Worm (Caenorhabditis elegans) whole organism, L4 larva: ENCODE measurements around the gene irld-17.

Experiments used
- F49E8.2 ChIP-seq: sonication (generic microtip); optimal IDR thresholded peaks from 2 replicates; lab custom pipeline; 2016; ENCODE audit warnings: missing compliant biosample characterization, mild to moderate bottlenecking, missing genetic modification characterization, borderline replicate concordance
- ama-1 ChIP-seq: fragments of 150-350 bp; optimal IDR thresholded peaks from 2 replicates; lab custom pipeline; 2014; ENCODE audit warnings: inconsistent platforms, mixed read lengths
- ctbp-1 ChIP-seq: fragments of 200-800 bp; sonication (Bioruptor generic); IDR thresholded peaks from 2 replicates; pipeline ENCODE4 v1.3.6; 2022; ENCODE audit warnings: missing genetic modification reagents, missing genetic modification characterization, missing compliant biosample characterization

- TF ChIP-seq F49E8.2 (no peak), ama-1 (lab: Kevin White, UChicago) (no peak), ctbp-1 (GFP tag; lab: Robert Waterston, UW) (no peak)
These were observed 46.4 kb upstream of the irld-17 start, which contains the start of gene F16B4.7 for ce11 chrV:1585411-1585810.
